Fruit fly (Drosophila melanogaster) whole organism, prepupa: ENCODE measurements around the gene CG33995.

Experiments
- Blimp-1 ChIP-seq: fragments of 200-800 bp; sonication (Bioruptor generic); optimal IDR thresholded peaks from 3 replicates; lab custom pipeline; 2017; ENCODE audit warnings: missing biosample characterization, missing genetic modification characterization, mild to moderate bottlenecking, moderate library complexity, missing genetic modification reagents
- CG10631 ChIP-seq: fragments of 200-800 bp; sonication (Bioruptor generic); optimal IDR thresholded peaks from 2 replicates; lab custom pipeline; 2016; ENCODE audit warnings: missing biosample characterization, missing genetic modification characterization
- CG10669 ChIP-seq: fragments of 200-800 bp; sonication (Bioruptor generic); optimal IDR thresholded peaks from 3 replicates; lab custom pipeline; 2018; ENCODE audit warnings: missing biosample characterization, mild to moderate bottlenecking, missing genetic modification characterization, moderate library complexity
- CG11294 ChIP-seq: fragments of 200-800 bp; sonication (Bioruptor generic); IDR thresholded peaks from 2 replicates; pipeline ENCODE4 v1.3.6; 2022; ENCODE audit warnings: missing biosample characterization, missing genetic modification characterization
- CG15336 ChIP-seq: fragments of 200-800 bp; sonication (Bioruptor generic); IDR thresholded peaks from 2 replicates; pipeline ENCODE4 v1.3.6; 2022; ENCODE audit warnings: missing biosample characterization, missing genetic modification characterization
- CG1621 ChIP-seq: fragments of 200-800 bp; sonication (Bioruptor generic); optimal IDR thresholded peaks from 3 replicates; lab custom pipeline; 2018; ENCODE audit warnings: missing biosample characterization, mild to moderate bottlenecking, missing genetic modification characterization
- CG16779 ChIP-seq: fragments of 200-800 bp; sonication (Bioruptor generic); optimal IDR thresholded peaks from 3 replicates; lab custom pipeline; 2017; ENCODE audit warnings: missing biosample characterization, mild to moderate bottlenecking, missing genetic modification characterization
- CG3032 ChIP-seq: fragments of 200-800 bp; optimal IDR thresholded peaks from 2 replicates; lab custom pipeline; 2019; ENCODE audit warnings: missing biosample characterization, mild to moderate bottlenecking, missing genetic modification characterization, moderate library complexity
- CG31627 ChIP-seq: fragments of 200-800 bp; sonication (Bioruptor generic); optimal IDR thresholded peaks from 3 replicates; lab custom pipeline; 2016; ENCODE audit warnings: missing biosample characterization, missing genetic modification characterization
- CG34406 ChIP-seq: fragments of 200-800 bp; sonication (Bioruptor generic); optimal IDR thresholded peaks from 3 replicates; lab custom pipeline; 2016; ENCODE audit warnings: missing biosample characterization, missing genetic modification characterization
- CG3919 ChIP-seq: fragments of 200-800 bp; sonication (Bioruptor generic); optimal IDR thresholded peaks from 3 replicates; lab custom pipeline; 2016; ENCODE audit warnings: missing biosample characterization, missing genetic modification characterization
- CG4318 ChIP-seq: fragments of 200-800 bp; sonication (Bioruptor generic); optimal IDR thresholded peaks from 3 replicates; lab custom pipeline; 2017; ENCODE audit warnings: missing biosample characterization, mild to moderate bottlenecking, missing genetic modification characterization
- CG6276 ChIP-seq: fragments of 200-800 bp; sonication (Bioruptor generic); optimal IDR thresholded peaks from 2 replicates; lab custom pipeline; 2017; ENCODE audit warnings: missing biosample characterization, mild to moderate bottlenecking, missing genetic modification characterization
- CG6792 ChIP-seq: fragments of 200-800 bp; sonication (Bioruptor generic); optimal IDR thresholded peaks from 3 replicates; lab custom pipeline; 2016; ENCODE audit warnings: missing biosample characterization, missing genetic modification characterization
- CG6854 ChIP-seq: fragments of 200-800 bp; sonication (Bioruptor generic); optimal IDR thresholded peaks from 2 replicates; lab custom pipeline; 2017; ENCODE audit warnings: missing biosample characterization, mild to moderate bottlenecking, missing genetic modification characterization
- CG7368 ChIP-seq: fragments of 200-800 bp; sonication (Bioruptor generic); optimal IDR thresholded peaks from 3 replicates; lab custom pipeline; 2016; ENCODE audit warnings: missing biosample characterization, missing genetic modification characterization
- CG8119 ChIP-seq: fragments of 200-800 bp; sonication (Bioruptor generic); IDR thresholded peaks from 3 replicates; pipeline ENCODE4 v1.3.6; 2022; ENCODE audit warnings: missing biosample characterization, missing genetic modification characterization
- CG8632 ChIP-seq: fragments of 200-800 bp; sonication (Bioruptor generic); optimal IDR thresholded peaks from 3 replicates; lab custom pipeline; 2016; ENCODE audit warnings: missing biosample characterization, missing genetic modification characterization
- CG9139 ChIP-seq: fragments of 200-800 bp; sonication (Bioruptor generic); optimal IDR thresholded peaks from 3 replicates; lab custom pipeline; 2017; ENCODE audit warnings: missing biosample characterization, mild to moderate bottlenecking, missing genetic modification characterization
- Eip75B ChIP-seq: fragments of 200-800 bp; sonication (Bioruptor generic); optimal IDR thresholded peaks from 3 replicates; lab custom pipeline; 2016; ENCODE audit warnings: missing biosample characterization, missing genetic modification characterization
- Eip78C ChIP-seq: fragments of 200-800 bp; sonication (Bioruptor generic); peaks from one replicate; lab custom pipeline; 2016; ENCODE audit warnings: missing biosample characterization, missing genetic modification characterization
- Eip93F ChIP-seq: fragments of 200-800 bp; sonication (Bioruptor generic); optimal IDR thresholded peaks from 2 replicates; lab custom pipeline; 2016; ENCODE audit warnings: missing biosample characterization, mild to moderate bottlenecking, missing genetic modification characterization
- Ets21C ChIP-seq: fragments of 200-800 bp; sonication (Bioruptor generic); optimal IDR thresholded peaks from 3 replicates; lab custom pipeline; 2016; ENCODE audit warnings: missing biosample characterization, missing genetic modification characterization
- Hr38 ChIP-seq: sonication (Bioruptor generic); optimal IDR thresholded peaks from 2 replicates; lab custom pipeline; 2016; ENCODE audit warnings: missing biosample characterization, missing genetic modification characterization
- Hr39 ChIP-seq: fragments of 200-800 bp; sonication (Bioruptor generic); optimal IDR thresholded peaks from 2 replicates; lab custom pipeline; 2016; ENCODE audit warnings: missing biosample characterization, missing genetic modification characterization
- Met ChIP-seq: fragments of 200-800 bp; sonication (Bioruptor generic); optimal IDR thresholded peaks from 3 replicates; lab custom pipeline; 2016; ENCODE audit warnings: missing biosample characterization, missing genetic modification characterization
- OdsH ChIP-seq: fragments of 200-800 bp; sonication (Bioruptor generic); optimal IDR thresholded peaks from 3 replicates; lab custom pipeline; 2016; ENCODE audit warnings: missing biosample characterization, missing genetic modification characterization
- Smox ChIP-seq: fragments of 200-800 bp; sonication (Bioruptor generic); optimal IDR thresholded peaks from 3 replicates; lab custom pipeline; 2016; ENCODE audit warnings: missing biosample characterization, missing genetic modification characterization
- Sox102F ChIP-seq: fragments of 200-800 bp; sonication (Bioruptor generic); optimal IDR thresholded peaks from 2 replicates; lab custom pipeline; 2016; ENCODE audit warnings: missing biosample characterization, mild to moderate bottlenecking, missing genetic modification characterization
- Sox14 ChIP-seq: fragments of 200-800 bp; sonication (Bioruptor generic); optimal IDR thresholded peaks from 3 replicates; lab custom pipeline; 2016; ENCODE audit warnings: missing biosample characterization, missing genetic modification characterization
- Sox15 ChIP-seq: fragments of 200-800 bp; sonication (Bioruptor generic); optimal IDR thresholded peaks from 3 replicates; lab custom pipeline; 2016; ENCODE audit warnings: missing biosample characterization, missing genetic modification characterization
- achi ChIP-seq: fragments of 200-800 bp; sonication (Bioruptor generic); optimal IDR thresholded peaks from 3 replicates; lab custom pipeline; 2016; ENCODE audit warnings: missing biosample characterization, missing genetic modification characterization
- acj6 ChIP-seq: fragments of 200-800 bp; sonication (Bioruptor generic); optimal IDR thresholded peaks from 3 replicates; lab custom pipeline; 2016; ENCODE audit warnings: missing biosample characterization, missing genetic modification characterization
- cyc ChIP-seq: fragments of 200-800 bp; sonication (Bioruptor generic); optimal IDR thresholded peaks from 3 replicates; lab custom pipeline; 2016; ENCODE audit warnings: missing biosample characterization, missing genetic modification characterization
- dac ChIP-seq: fragments of 200-800 bp; sonication (Bioruptor generic); optimal IDR thresholded peaks from 2 replicates; lab custom pipeline; 2017; ENCODE audit warnings: missing biosample characterization, mild to moderate bottlenecking, missing genetic modification characterization
- dsx ChIP-seq: fragments of 200-800 bp; optimal IDR thresholded peaks from 3 replicates; lab custom pipeline; 2019; ENCODE audit warnings: missing biosample characterization, mild to moderate bottlenecking, missing genetic modification characterization, moderate library complexity; ENCODE audit not compliant: poor library complexity, severe bottlenecking
- eg ChIP-seq: fragments of 200-800 bp; sonication (Bioruptor generic); IDR thresholded peaks from 3 replicates; pipeline ENCODE4 v1.3.6; 2022; ENCODE audit warnings: missing biosample characterization, missing genetic modification characterization
- fd59A ChIP-seq: fragments of 200-800 bp; sonication (Bioruptor generic); optimal IDR thresholded peaks from 2 replicates; lab custom pipeline; 2017; ENCODE audit warnings: missing biosample characterization, mild to moderate bottlenecking, missing genetic modification characterization, missing genetic modification reagents
- fd85E ChIP-seq: fragments of 200-800 bp; sonication (Bioruptor generic); optimal IDR thresholded peaks from 3 replicates; lab custom pipeline; 2016; ENCODE audit warnings: missing biosample characterization, missing genetic modification characterization
- fkh ChIP-seq: fragments of 200-800 bp; sonication (Bioruptor generic); optimal IDR thresholded peaks from 3 replicates; lab custom pipeline; 2017; ENCODE audit warnings: missing biosample characterization, mild to moderate bottlenecking, missing genetic modification characterization, moderate library complexity
- lz ChIP-seq: fragments of 200-800 bp; sonication (Bioruptor generic); optimal IDR thresholded peaks from 3 replicates; lab custom pipeline; 2016; ENCODE audit warnings: missing biosample characterization, missing genetic modification characterization
- net ChIP-seq: fragments of 200-800 bp; sonication (Bioruptor generic); optimal IDR thresholded peaks from 3 replicates; lab custom pipeline; 2016; ENCODE audit warnings: missing biosample characterization, missing genetic modification characterization
- pdm3 ChIP-seq: fragments of 200-800 bp; sonication (Bioruptor generic); optimal IDR thresholded peaks from 3 replicates; lab custom pipeline; 2016; ENCODE audit warnings: missing biosample characterization, missing genetic modification characterization
- salr ChIP-seq, 2 experiments: fragments of 200-800 bp; sonication (Bioruptor generic); optimal IDR thresholded peaks; 3 replicates each; lab custom pipeline; 2016 to 2018; ENCODE audit warnings: missing biosample characterization in 2 of 2, missing genetic modification characterization in 2 of 2, mild to moderate bottlenecking in 1 of 2
- ss ChIP-seq, 2 experiments: fragments of 200-800 bp; sonication (Bioruptor generic); optimal IDR thresholded peaks; 2 replicates in 1 of 2; 3 replicates in 1 of 2; lab custom pipeline; 2017 to 2018; ENCODE audit warnings: mild to moderate bottlenecking in 2 of 2, missing biosample characterization in 2 of 2, missing genetic modification characterization in 2 of 2, moderate library complexity in 1 of 2
- svp ChIP-seq: fragments of 200-800 bp; sonication (Bioruptor generic); peaks from one replicate; lab custom pipeline; 2016; ENCODE audit warnings: missing biosample characterization, missing genetic modification characterization
- topi ChIP-seq: fragments of 200-800 bp; sonication (Bioruptor generic); optimal IDR thresholded peaks from 3 replicates; lab custom pipeline; 2016; ENCODE audit warnings: missing biosample characterization, missing genetic modification characterization
- vri ChIP-seq: fragments of 200-800 bp; sonication (Bioruptor generic); optimal IDR thresholded peaks from 3 replicates; lab custom pipeline; 2016; ENCODE audit warnings: missing biosample characterization, mild to moderate bottlenecking, missing genetic modification characterization

Gene CG33995

dm6 chr2L:5080225-5080867, 37.3 kb downstream of the CG33995 start (continued):
- TF ChIP-seq Hr39 (GFP tag; lab: Kevin White, UChicago) (no peak), achi (GFP tag; lab: Kevin White, UChicago) (peak; percentile 85), CG15336 (peak; percentile 95), acj6 (GFP tag; lab: Kevin White, UChicago) (peak; percentile 80), Ets21C (no peak), CG6792 (GFP tag; lab: Kevin White, UChicago) (peak; percentile 53), cyc (no peak), Eip75B (GFP tag; lab: Kevin White, UChicago) (peak; percentile 56), salr (GFP tag; optimal IDR thresholded peaks at IDR 0.05; lab: Kevin White, UChicago) (peak in 1 of 2 experiments; percentile 92)
- TF ChIP-seq, all 60 proteins: peak for 37

dm6 chr2L:5084586-5085257, 41.7 kb downstream of the CG33995 start:
- TF ChIP-seq CG6276 (GFP tag; lab: Kevin White, UChicago) (no peak), Sox14 (GFP tag; lab: Kevin White, UChicago) (peak; percentile 33), achi (GFP tag; lab: Kevin White, UChicago) (no peak), CG9139 (GFP tag; lab: Kevin White, UChicago) (no peak), dac (GFP tag; lab: Kevin White, UChicago) (no peak), CG3032 (tag; lab: Kevin White, UChicago) (no peak), vri (GFP tag; lab: Kevin White, UChicago) (peak; percentile 57), CG10669 (GFP tag; lab: Kevin White, UChicago) (no peak), salr (GFP tag; optimal IDR thresholded peaks at IDR 0.05; lab: Kevin White, UChicago) (no peak), acj6 (GFP tag; lab: Kevin White, UChicago) (no peak), OdsH (GFP tag; lab: Kevin White, UChicago) (no peak), Eip93F (GFP tag; lab: Kevin White, UChicago) (no peak), CG3919 (GFP tag; lab: Kevin White, UChicago) (no peak), CG1621 (tag; lab: Kevin White, UChicago) (no peak), net (no peak), Hr39 (GFP tag; lab: Kevin White, UChicago) (no peak), CG8119 (GFP tag; lab: Robert Waterston, UW) (no peak), fd59A (no peak), ss (GFP tag; optimal IDR thresholded peaks at IDR 0.05; lab: Kevin White, UChicago) (no peak), CG34406 (GFP tag; lab: Kevin White, UChicago) (no peak), CG16779 (tag; lab: Kevin White, UChicago) (no peak), Eip78C (peak; percentile 29), Blimp-1 (GFP tag; lab: Kevin White, UChicago) (no peak), dsx (GFP tag; lab: Kevin White, UChicago) (no peak), pdm3 (GFP tag; lab: Kevin White, UChicago) (no peak), Sox102F (GFP tag; lab: Kevin White, UChicago) (no peak), CG8632 (GFP tag; lab: Kevin White, UChicago) (no peak), CG31627 (GFP tag; lab: Kevin White, UChicago) (peak; percentile 28), fkh (peak; percentile 12), fd85E (no peak), CG11294 (GFP tag; lab: Robert Waterston, UW) (no peak), Met (GFP tag; lab: Kevin White, UChicago) (peak; percentile 47), CG4318 (GFP tag; lab: Kevin White, UChicago) (no peak), cyc (no peak), CG7368 (GFP tag; lab: Kevin White, UChicago) (no peak), topi (GFP tag; lab: Kevin White, UChicago) (peak; percentile 24), Smox (GFP tag; lab: Kevin White, UChicago) (no peak), CG10631 (GFP tag; lab: Kevin White, UChicago) (no peak), Sox15 (GFP tag; lab: Kevin White, UChicago) (no peak), svp (GFP tag; lab: Kevin White, UChicago) (peak; percentile 43), lz (peak; percentile 52), CG6854 (GFP tag; lab: Kevin White, UChicago) (no peak), CG15336 (no peak), Hr38 (no peak), eg (GFP tag; lab: Robert Waterston, UW) (no peak)
